Worm (Caenorhabditis elegans) whole organism, young adult: ENCODE results near the gene D1054.8.

Experiments
- F10E7.11 ChIP-seq: sonication (generic microtip); optimal IDR thresholded peaks from 2 replicates; lab custom pipeline; 2017; ENCODE audit warnings: mild to moderate bottlenecking, missing genetic modification characterization, moderate library complexity, missing compliant biosample characterization
- lsl-1 ChIP-seq: fragments of 200-800 bp; sonication (Bioruptor generic); optimal IDR thresholded peaks from 2 replicates; lab custom pipeline; 2018; ENCODE audit warnings: mild to moderate bottlenecking, missing genetic modification characterization, moderate library complexity, missing compliant biosample characterization
- pha-4 ChIP-seq: fragments of 150-350 bp; sonication (generic microtip); optimal IDR thresholded peaks from 2 replicates; lab custom pipeline; 2014; ENCODE audit warnings: missing biosample characterization, missing genetic modification reagents, missing genetic modification characterization

ce11 chrV:10758658-10759057 lies 25.5 kb upstream of the D1054.8 start, which contains the start of gene F28H7.8:
- no peak for TF ChIP-seq F10E7.11 (tag; lab: Kevin White, UChicago)
- TF ChIP-seq pha-4 (tag; lab: Kevin White, UChicago): no peak
- TF ChIP-seq lsl-1 (GFP tag; lab: Kevin White, UChicago): no peak
